Worm (Caenorhabditis elegans) whole organism, young adult: ENCODE measurements around the gene csn-3.

Experiments
- F37B4.10 ChIP-seq: fragments of 200-800 bp; sonication (Bioruptor generic); IDR thresholded peaks from 2 replicates; pipeline ENCODE4 v1.3.6; 2022; ENCODE audit warnings: missing genetic modification characterization, missing compliant biosample characterization
- K12H6.12 ChIP-seq: fragments of 200-800 bp; sonication (Bioruptor generic); optimal IDR thresholded peaks from 2 replicates; lab custom pipeline; 2018; ENCODE audit warnings: mild to moderate bottlenecking, missing genetic modification characterization, missing compliant biosample characterization
- die-1 ChIP-seq: sonication (generic microtip); optimal IDR thresholded peaks from 2 replicates; lab custom pipeline; 2016; ENCODE audit warnings: missing genotype, mild to moderate bottlenecking, missing genetic modification characterization, missing compliant biosample characterization
- dox-1 ChIP-seq: fragments of 200-800 bp; sonication (Bioruptor generic); IDR thresholded peaks from 2 replicates; pipeline ENCODE4 v1.3.6; 2022; ENCODE audit warnings: missing genetic modification reagents, missing genetic modification characterization, missing compliant biosample characterization
- efl-1 ChIP-seq: fragments of 150-350 bp; optimal IDR thresholded peaks from 2 replicates; lab custom pipeline; 2014; ENCODE audit warnings: missing biosample characterization, missing genetic modification reagents, missing genetic modification characterization
- madf-6 ChIP-seq: fragments of 200-800 bp; sonication (Bioruptor generic); IDR thresholded peaks from 2 replicates; pipeline ENCODE4 v1.3.6; 2022; ENCODE audit warnings: missing genetic modification reagents, missing genetic modification characterization, missing compliant biosample characterization
- rcor-1 ChIP-seq: fragments of 200-800 bp; sonication (Bioruptor generic); IDR thresholded peaks from 2 replicates; pipeline ENCODE4 v1.3.6; 2022; ENCODE audit warnings: missing genetic modification reagents, missing genetic modification characterization, missing compliant biosample characterization
- repo-1 ChIP-seq: sonication (generic microtip); optimal IDR thresholded peaks from 2 replicates; lab custom pipeline; 2017; ENCODE audit warnings: mild to moderate bottlenecking, missing genetic modification characterization, missing compliant biosample characterization
- snpc-4 ChIP-seq, 5 experiments: fragments of 150-350 bp in 1 of 5; sonication (generic microtip) in 4 of 5; optimal IDR thresholded peaks; 2 replicates each; lab custom pipeline; 2014 to 2018; ENCODE audit warnings: missing genetic modification characterization in 5 of 5, missing biosample characterization in 3 of 5, antibody characterized with exemption in 2 of 5, mild to moderate bottlenecking in 2 of 5, missing compliant biosample characterization in 2 of 5, missing genotype in 2 of 5, moderate library complexity in 2 of 5, missing genetic modification reagents in 1 of 5
- tbp1 ChIP-seq: fragments of 200-800 bp; sonication (Bioruptor generic); optimal IDR thresholded peaks from 2 replicates; lab custom pipeline; 2018; ENCODE audit warnings: mild to moderate bottlenecking, missing genetic modification characterization, missing compliant biosample characterization

- TF ChIP-seq die-1 (tag; lab: Kevin White, UChicago): no peak
- no peak for TF ChIP-seq efl-1 (GFP tag; lab: Kevin White, UChicago)
- TF ChIP-seq K12H6.12: no peak
- TF ChIP-seq dox-1 (GFP tag; lab: Robert Waterston, UW): no peak
- no peak for TF ChIP-seq rcor-1 (GFP tag; lab: Robert Waterston, UW)
- TF ChIP-seq repo-1 (tag; lab: Kevin White, UChicago): no peak
- no peak for TF ChIP-seq snpc-4 (GFP tag; optimal IDR thresholded peaks at IDR 0.05; lab: Kevin White, UChicago)
- no peak for TF ChIP-seq snpc-4 (tag; optimal IDR thresholded peaks at IDR 0.05; lab: Kevin White, UChicago)
- no peak for TF ChIP-seq madf-6 (GFP tag; lab: Robert Waterston, UW)
- TF ChIP-seq tbp1 (GFP tag; lab: Kevin White, UChicago): no peak
- TF ChIP-seq F37B4.10 (GFP tag; lab: Robert Waterston, UW): no peak
Observed at ce11 chrIV:186110-186509, 8.4 kb upstream of the csn-3 start.
